Worm (Caenorhabditis elegans) whole organism, L4 larva: ENCODE results near the gene F44F4.9.

ENCODE experiments used
- D1046.2 ChIP-seq: fragments of 200-800 bp; sonication (Bioruptor generic); IDR thresholded peaks from 2 replicates; pipeline ENCODE4 v1.3.6; 2022; ENCODE audit warnings: missing genetic modification characterization, missing compliant biosample characterization
- F10B5.3 ChIP-seq: sonication (generic microtip); optimal IDR thresholded peaks from 2 replicates; lab custom pipeline; 2016; ENCODE audit warnings: mild to moderate bottlenecking, missing genetic modification characterization, missing compliant biosample characterization
- R02D3.7 ChIP-seq: fragments of 150-350 bp; sonication (generic microtip); optimal IDR thresholded peaks from 3 replicates; lab custom pipeline; 2014; ENCODE audit warnings: missing biosample characterization, missing genetic modification characterization
- Y48G9A.11 ChIP-seq: fragments of 200-800 bp; sonication (Bioruptor generic); IDR thresholded peaks from 2 replicates; pipeline ENCODE4 v1.3.6; 2022; ENCODE audit warnings: missing genetic modification reagents, missing genetic modification characterization, missing compliant biosample characterization
- Y5F2A.4 ChIP-seq: fragments of 200-800 bp; sonication (Bioruptor generic); optimal IDR thresholded peaks from 2 replicates; lab custom pipeline; 2018; ENCODE audit warnings: mild to moderate bottlenecking, missing genetic modification characterization, missing compliant biosample characterization
- Y75B8A.6 ChIP-seq: fragments of 200-800 bp; sonication (Bioruptor generic); IDR thresholded peaks from 2 replicates; pipeline ENCODE4 v1.3.6; 2022; ENCODE audit warnings: missing genetic modification reagents, missing genetic modification characterization, missing compliant biosample characterization
- ZK546.5 ChIP-seq, 2 experiments: sonication (generic microtip); optimal IDR thresholded peaks; 2 replicates each; lab custom pipeline; 2017; ENCODE audit warnings: missing biosample characterization in 2 of 2, missing genetic modification characterization in 2 of 2
- aly-2 ChIP-seq: sonication (generic microtip); optimal IDR thresholded peaks from 2 replicates; lab custom pipeline; 2018; ENCODE audit warnings: missing biosample characterization, missing genetic modification characterization
- arid-1 ChIP-seq: fragments of 200-800 bp; sonication (Bioruptor generic); conservative IDR thresholded peaks from 2 replicates; pipeline ENCODE4 v1.3.6; 2022; ENCODE audit warnings: missing genetic modification reagents, missing genetic modification characterization, missing compliant biosample characterization
- attf-4 ChIP-seq: sonication (generic microtip); optimal IDR thresholded peaks from 3 replicates; lab custom pipeline; 2017; ENCODE audit warnings: missing biosample characterization, missing genetic modification characterization
- ceh-28 ChIP-seq: fragments of 150-350 bp; optimal IDR thresholded peaks from 2 replicates; lab custom pipeline; 2014; ENCODE audit warnings: missing biosample characterization, missing genetic modification reagents, missing genetic modification characterization
- ceh-32 ChIP-seq: sonication (generic microtip); optimal IDR thresholded peaks from 2 replicates; lab custom pipeline; 2016; ENCODE audit warnings: mild to moderate bottlenecking, missing genetic modification characterization, missing compliant biosample characterization; ENCODE audit not compliant: poor library complexity
- ceh-44 ChIP-seq: fragments of 200-800 bp; sonication (Bioruptor generic); IDR thresholded peaks from 2 replicates; pipeline ENCODE4 v1.3.6; 2022; ENCODE audit warnings: missing genetic modification reagents, missing genetic modification characterization, missing compliant biosample characterization
- ceh-62 ChIP-seq: sonication (generic microtip); optimal IDR thresholded peaks from 2 replicates; lab custom pipeline; 2017; ENCODE audit warnings: missing biosample characterization, missing genetic modification characterization
- ceh-82 ChIP-seq: sonication (generic microtip); optimal IDR thresholded peaks from 2 replicates; lab custom pipeline; 2017; ENCODE audit warnings: missing biosample characterization, missing genetic modification characterization
- ces-1 ChIP-seq: fragments of 150-350 bp; sonication (generic microtip); optimal IDR thresholded peaks from 4 replicates; lab custom pipeline; 2014; ENCODE audit warnings: missing biosample characterization, missing genetic modification reagents, missing genetic modification characterization
- ctbp-1 ChIP-seq: fragments of 200-800 bp; sonication (Bioruptor generic); IDR thresholded peaks from 2 replicates; pipeline ENCODE4 v1.3.6; 2022; ENCODE audit warnings: missing genetic modification reagents, missing genetic modification characterization, missing compliant biosample characterization
- daf-19 ChIP-seq: fragments of 200-800 bp; sonication (Bioruptor generic); conservative IDR thresholded peaks from 2 replicates; pipeline ENCODE4 v1.3.6; 2022; ENCODE audit warnings: missing genetic modification characterization, missing compliant biosample characterization
- daf-8 ChIP-seq: fragments of 200-800 bp; sonication (Bioruptor generic); IDR thresholded peaks from 2 replicates; pipeline ENCODE4 v1.3.6; 2022; ENCODE audit warnings: missing genetic modification characterization, missing compliant biosample characterization
- dmd-6 ChIP-seq: fragments of 200-800 bp; sonication (Bioruptor generic); IDR thresholded peaks from 2 replicates; pipeline ENCODE4 v1.3.6; 2022; ENCODE audit warnings: missing genetic modification reagents, missing genetic modification characterization, missing compliant biosample characterization
- dmd-8 ChIP-seq: fragments of 200-800 bp; sonication (Bioruptor generic); IDR thresholded peaks from 2 replicates; pipeline ENCODE4 v1.3.6; 2022; ENCODE audit warnings: missing genetic modification characterization, missing compliant biosample characterization
- dve-1 ChIP-seq: sonication (generic microtip); optimal IDR thresholded peaks from 2 replicates; lab custom pipeline; 2017; ENCODE audit warnings: antibody characterized with exemption, mild to moderate bottlenecking, missing genetic modification characterization, missing compliant biosample characterization; ENCODE audit not compliant: insufficient read depth
- hif-1 ChIP-seq, 2 experiments: sonication (generic microtip); optimal IDR thresholded peaks; 2 replicates each; lab custom pipeline; 2016 to 2017; ENCODE audit warnings: missing compliant biosample characterization in 2 of 2, missing genetic modification characterization in 2 of 2, missing genetic modification reagents in 2 of 2, missing genotype in 2 of 2, mild to moderate bottlenecking in 1 of 2
- jun-1 ChIP-seq: fragments of 150-350 bp; optimal IDR thresholded peaks from 2 replicates; lab custom pipeline; 2014; ENCODE audit warnings: missing biosample characterization, missing genetic modification reagents, missing genetic modification characterization
- lim-7 ChIP-seq: fragments of 200-800 bp; sonication (Bioruptor generic); IDR thresholded peaks from 2 replicates; pipeline ENCODE4 v1.3.6; 2022; ENCODE audit warnings: missing genetic modification characterization, missing compliant biosample characterization
- lin-1 ChIP-seq: fragments of 200-800 bp; sonication (Bioruptor generic); IDR thresholded peaks from 2 replicates; pipeline ENCODE4 v1.3.6; 2022; ENCODE audit warnings: missing genetic modification reagents, missing genetic modification characterization, missing compliant biosample characterization
- lin-13 ChIP-seq: fragments of 150-350 bp; optimal IDR thresholded peaks from 2 replicates; lab custom pipeline; 2014; ENCODE audit warnings: missing biosample characterization, missing genetic modification reagents, missing genetic modification characterization
- lin-29 ChIP-seq: fragments of 200-800 bp; sonication (Bioruptor generic); IDR thresholded peaks from 2 replicates; pipeline ENCODE4 v1.3.6; 2022; ENCODE audit warnings: missing genetic modification reagents, missing genetic modification characterization, missing compliant biosample characterization
- lin-38 ChIP-seq: fragments of 200-800 bp; sonication (Bioruptor generic); IDR thresholded peaks from 2 replicates; pipeline ENCODE4 v1.3.6; 2022; ENCODE audit warnings: missing genetic modification reagents, missing genetic modification characterization, missing compliant biosample characterization
- lin-39 ChIP-seq: fragments of 150-350 bp; optimal IDR thresholded peaks from 2 replicates; lab custom pipeline; 2014; ENCODE audit warnings: missing biosample characterization, missing genetic modification reagents, missing genetic modification characterization
- lir-3 ChIP-seq: sonication (generic microtip); optimal IDR thresholded peaks from 2 replicates; lab custom pipeline; 2016; ENCODE audit warnings: mild to moderate bottlenecking, missing genetic modification characterization, missing compliant biosample characterization
- lsy-2 ChIP-seq, 2 experiments: fragments of 150-350 bp in 1 of 2; sonication (generic microtip) in 1 of 2; optimal IDR thresholded peaks; 2 replicates each; lab custom pipeline; 2014 to 2017; ENCODE audit warnings: missing biosample characterization in 2 of 2, missing genetic modification characterization in 2 of 2
- madf-9 ChIP-seq: fragments of 200-800 bp; sonication (Bioruptor generic); conservative IDR thresholded peaks from 2 replicates; pipeline ENCODE4 v1.3.6; 2022; ENCODE audit warnings: missing genetic modification reagents, missing genetic modification characterization, missing compliant biosample characterization
- mep-1 ChIP-seq: fragments of 150-350 bp; sonication (generic microtip); optimal IDR thresholded peaks from 3 replicates; lab custom pipeline; 2014; ENCODE audit warnings: missing biosample characterization, missing genetic modification characterization
- mxl-3 ChIP-seq: fragments of 200-800 bp; sonication (Bioruptor generic); optimal IDR thresholded peaks from 2 replicates; lab custom pipeline; 2018; ENCODE audit warnings: mild to moderate bottlenecking, missing genetic modification characterization, missing compliant biosample characterization
- nhr-111 ChIP-seq: fragments of 200-800 bp; sonication (Bioruptor generic); optimal IDR thresholded peaks from 2 replicates; lab custom pipeline; 2018; ENCODE audit warnings: mild to moderate bottlenecking, missing genetic modification characterization, missing compliant biosample characterization
- nhr-237 ChIP-seq: sonication (generic microtip); optimal IDR thresholded peaks from 2 replicates; lab custom pipeline; 2017; ENCODE audit warnings: missing biosample characterization, missing genetic modification characterization
- nhr-28 ChIP-seq: fragments of 150-350 bp; optimal IDR thresholded peaks from 2 replicates; lab custom pipeline; 2014; ENCODE audit warnings: missing biosample characterization, missing genetic modification characterization
- nhr-42 ChIP-seq: fragments of 200-800 bp; sonication (Bioruptor generic); IDR thresholded peaks from 2 replicates; pipeline ENCODE4 v1.3.6; 2022; ENCODE audit warnings: missing genetic modification characterization, missing compliant biosample characterization
- nhr-76 ChIP-seq: fragments of 150-350 bp; optimal IDR thresholded peaks from 2 replicates; lab custom pipeline; 2014; ENCODE audit warnings: missing biosample characterization, missing genetic modification characterization
- nhr-77 ChIP-seq: fragments of 150-350 bp; optimal IDR thresholded peaks from 2 replicates; lab custom pipeline; 2014; ENCODE audit warnings: missing biosample characterization, missing genetic modification characterization
- pha-4 ChIP-seq, 2 experiments: fragments of 150-350 bp in 1 of 2; fragments of 200-800 bp in 1 of 2; sonication (Bioruptor generic) in 1 of 2; IDR thresholded peaks in 1 of 2; optimal IDR thresholded peaks in 1 of 2; 2 replicates each; pipeline versions ENCODE4 v1.3.6 to Lab custom; 2014 to 2022; ENCODE audit warnings: missing genetic modification characterization in 2 of 2, missing genetic modification reagents in 2 of 2, missing biosample characterization in 1 of 2, missing compliant biosample characterization in 1 of 2
- php-3 ChIP-seq: fragments of 200-800 bp; sonication (Bioruptor generic); IDR thresholded peaks from 2 replicates; pipeline ENCODE4 v1.3.6; 2022; ENCODE audit warnings: missing genetic modification reagents, missing genetic modification characterization, missing compliant biosample characterization
- pqm-1 ChIP-seq: sonication (generic microtip); optimal IDR thresholded peaks from 2 replicates; lab custom pipeline; 2017; ENCODE audit warnings: missing biosample characterization, missing genetic modification characterization
- saeg-2 ChIP-seq: fragments of 200-800 bp; sonication (Bioruptor generic); IDR thresholded peaks from 2 replicates; pipeline ENCODE4 v1.3.6; 2022; ENCODE audit warnings: missing genetic modification reagents, missing genetic modification characterization, missing compliant biosample characterization
- snpc-1.2 ChIP-seq: fragments of 200-800 bp; sonication (Bioruptor generic); IDR thresholded peaks from 2 replicates; pipeline ENCODE4 v1.3.6; 2022; ENCODE audit warnings: missing genetic modification reagents, missing genetic modification characterization, missing compliant biosample characterization
- snpc-4 ChIP-seq: fragments of 150-350 bp; optimal IDR thresholded peaks from 2 replicates; lab custom pipeline; 2014; ENCODE audit warnings: missing biosample characterization, missing genetic modification characterization
- spr-1 ChIP-seq: sonication (generic microtip); optimal IDR thresholded peaks from 2 replicates; lab custom pipeline; 2016; ENCODE audit warnings: mild to moderate bottlenecking, missing genetic modification characterization, missing compliant biosample characterization
- tra-1 ChIP-seq: fragments of 200-800 bp; sonication (Bioruptor generic); IDR thresholded peaks from 2 replicates; pipeline ENCODE4 v1.3.6; 2022; ENCODE audit warnings: missing genetic modification reagents, missing genetic modification characterization, missing compliant biosample characterization
- unc-39 ChIP-seq: sonication (generic microtip); optimal IDR thresholded peaks from 2 replicates; lab custom pipeline; 2017; ENCODE audit warnings: missing biosample characterization, missing genetic modification characterization
- zfp-3 ChIP-seq: fragments of 200-800 bp; sonication (Bioruptor generic); conservative IDR thresholded peaks from 2 replicates; pipeline ENCODE4 v1.3.6; 2022; ENCODE audit warnings: missing genetic modification reagents, missing genetic modification characterization, missing compliant biosample characterization
- zip-11 ChIP-seq: fragments of 200-800 bp; sonication (Bioruptor generic); IDR thresholded peaks from 2 replicates; pipeline ENCODE4 v1.3.6; 2022; ENCODE audit warnings: missing genetic modification characterization, missing compliant biosample characterization

F44F4.9 gene

ce11 chrII:10924669-10925068 lies 9.0 kb upstream of the F44F4.9 start (continued):
- TF ChIP-seq ceh-32 = no peak
- TF ChIP-seq mxl-3 (GFP tag; lab: Kevin White, UChicago) = no peak
- TF ChIP-seq pqm-1 (tag; lab: Kevin White, UChicago) = peak; percentile 93
- no peak for TF ChIP-seq ceh-28 (tag; lab: Kevin White, UChicago)
- TF ChIP-seq ctbp-1 (GFP tag; lab: Robert Waterston, UW) = no peak
- no peak for TF ChIP-seq aly-2
- no peak for TF ChIP-seq zfp-3 (GFP tag; lab: Robert Waterston, UW)
- no peak for TF ChIP-seq jun-1
- TF ChIP-seq tra-1 (GFP tag; lab: Robert Waterston, UW) = peak; percentile 33; the same call in 1 of the 2 replicates
- TF ChIP-seq lin-1 (GFP tag; lab: Robert Waterston, UW) = peak; percentile 13; the same call in 1 of the 2 replicates
- TF ChIP-seq attf-4 = no peak
- TF ChIP-seq snpc-1.2 (GFP tag; lab: Robert Waterston, UW) = no peak
- peak; percentile 21; the same call in 1 of the 2 replicates for TF ChIP-seq saeg-2
- no peak for TF ChIP-seq unc-39 (tag; lab: Kevin White, UChicago)
- TF ChIP-seq lin-13 (GFP tag; lab: Kevin White, UChicago) = no peak
- no peak for TF ChIP-seq pha-4 (GFP tag; IDR thresholded peaks at IDR 0.05; lab: Robert Waterston, UW)
- no peak for TF ChIP-seq pha-4 (tag; optimal IDR thresholded peaks at IDR 0.05; lab: Kevin White, UChicago)
- TF ChIP-seq nhr-111 (GFP tag; lab: Kevin White, UChicago) = no peak
- no peak for TF ChIP-seq nhr-42 (GFP tag; lab: Robert Waterston, UW)
- TF ChIP-seq ces-1 (GFP tag; lab: Kevin White, UChicago) = no peak
- TF ChIP-seq dmd-6 (GFP tag; lab: Robert Waterston, UW) = peak; percentile 89
- no peak for TF ChIP-seq lin-29
- no peak for TF ChIP-seq snpc-4
- TF ChIP-seq F10B5.3 (tag; lab: Kevin White, UChicago) = no peak
- TF ChIP-seq ceh-44 = no peak
- TF ChIP-seq ceh-62 (tag; lab: Kevin White, UChicago) = no peak
- TF ChIP-seq Y48G9A.11 (GFP tag; lab: Robert Waterston, UW) = no peak
- TF ChIP-seq lin-38 (GFP tag; lab: Robert Waterston, UW) = no peak
- TF ChIP-seq madf-9 (GFP tag; lab: Robert Waterston, UW) = no peak
- TF ChIP-seq dve-1 (tag; lab: Kevin White, UChicago) = peak; percentile 93
- peak in 1 of 2 experiments; percentile 32 for TF ChIP-seq lsy-2 (tag; optimal IDR thresholded peaks at IDR 0.05; lab: Kevin White, UChicago)
- TF ChIP-seq spr-1 (tag; lab: Kevin White, UChicago) = no peak
- no peak for TF ChIP-seq lim-7 (GFP tag; lab: Robert Waterston, UW)
- no peak for TF ChIP-seq dmd-8 (GFP tag; lab: Robert Waterston, UW)
- TF ChIP-seq php-3 (GFP tag; lab: Robert Waterston, UW) = peak; percentile 91
- no peak for TF ChIP-seq ceh-82
- no peak for TF ChIP-seq R02D3.7
- no peak for TF ChIP-seq arid-1 (GFP tag; lab: Robert Waterston, UW)
- no peak for TF ChIP-seq D1046.2 (GFP tag; lab: Robert Waterston, UW)
- peak; percentile 63 for TF ChIP-seq mep-1 (tag; lab: Kevin White, UChicago)
- TF ChIP-seq daf-8 (GFP tag; lab: Robert Waterston, UW) = no peak
- TF ChIP-seq Y5F2A.4 (GFP tag; lab: Kevin White, UChicago) = no peak
- TF ChIP-seq lin-39 (tag; lab: Kevin White, UChicago) = no peak
- no peak for TF ChIP-seq nhr-76 (tag; lab: Kevin White, UChicago)
- TF ChIP-seq nhr-28 (tag; lab: Kevin White, UChicago) = peak; percentile 97
- no peak for TF ChIP-seq Y75B8A.6 (GFP tag; lab: Robert Waterston, UW)
- TF ChIP-seq daf-19 = no peak
- no peak for TF ChIP-seq nhr-237 (tag; lab: Kevin White, UChicago)
- TF ChIP-seq ZK546.5 (tag; optimal IDR thresholded peaks at IDR 0.05; lab: Kevin White, UChicago) = no peak
- TF ChIP-seq zip-11 (GFP tag; lab: Robert Waterston, UW) = no peak
- peak; percentile 84 for TF ChIP-seq nhr-77 (tag; lab: Kevin White, UChicago)
- TF ChIP-seq hif-1 (tag; optimal IDR thresholded peaks at IDR 0.05; lab: Kevin White, UChicago) = peak in 1 of 2 experiments; percentile 56
- TF ChIP-seq lir-3 (tag; lab: Kevin White, UChicago) = no peak
